Worm (Caenorhabditis elegans) whole organism, L1 larva: Measurements from ENCODE around the gene DC2.5.

Experiments
- aha-1 ChIP-seq: fragments of 150-350 bp; optimal IDR thresholded peaks from 2 replicates; lab custom pipeline; 2014; ENCODE audit warnings: missing biosample characterization, missing genetic modification characterization
- alr-1 ChIP-seq: fragments of 200-800 bp; sonication (Bioruptor generic); optimal IDR thresholded peaks from 2 replicates; lab custom pipeline; 2018; ENCODE audit warnings: borderline replicate concordance, mild to moderate bottlenecking, missing genetic modification characterization, missing compliant biosample characterization
- aly-2 ChIP-seq: fragments of 150-350 bp; optimal IDR thresholded peaks from 2 replicates; lab custom pipeline; 2014; ENCODE audit warnings: missing biosample characterization, missing genetic modification characterization
- ama-1 ChIP-seq: fragments of 150-350 bp; optimal IDR thresholded peaks from 2 replicates; lab custom pipeline; 2014
- ceh-63 ChIP-seq: fragments of 200-800 bp; sonication (Bioruptor generic); optimal IDR thresholded peaks from 2 replicates; lab custom pipeline; 2018; ENCODE audit warnings: mild to moderate bottlenecking, missing genetic modification characterization, missing compliant biosample characterization
- ceh-88 ChIP-seq: fragments of 200-800 bp; sonication (Bioruptor generic); IDR thresholded peaks from 2 replicates; pipeline ENCODE4 v1.3.6; 2022; ENCODE audit warnings: missing genetic modification characterization, missing compliant biosample characterization
- ces-1 ChIP-seq: fragments of 150-350 bp; optimal IDR thresholded peaks from 2 replicates; lab custom pipeline; 2014; ENCODE audit warnings: missing biosample characterization, missing genetic modification reagents, missing genetic modification characterization
- efl-1 ChIP-seq, 4 experiments: fragments of 150-350 bp; optimal IDR thresholded peaks in 3 of 4; peaks in 1 of 4; 1 replicate in 1 of 4; 2 replicates in 3 of 4; lab custom pipeline; 2014; ENCODE audit warnings: missing biosample characterization in 2 of 4, missing genetic modification characterization in 2 of 4, missing genetic modification reagents in 2 of 4
- egl-13 ChIP-seq: sonication (generic microtip); optimal IDR thresholded peaks from 2 replicates; lab custom pipeline; 2016; ENCODE audit warnings: missing genotype, missing genetic modification reagents, missing genetic modification characterization, missing compliant biosample characterization
- fkh-10 ChIP-seq: sonication (generic microtip); optimal IDR thresholded peaks from 2 replicates; lab custom pipeline; 2017; ENCODE audit warnings: missing biosample characterization, missing genetic modification reagents, missing genetic modification characterization
- fkh-4 ChIP-seq: sonication (generic microtip); optimal IDR thresholded peaks from 2 replicates; lab custom pipeline; 2016; ENCODE audit warnings: missing compliant biosample characterization, missing genetic modification characterization, borderline replicate concordance
- fkh-8 ChIP-seq: sonication (generic microtip); optimal IDR thresholded peaks from 2 replicates; lab custom pipeline; 2016; ENCODE audit warnings: mild to moderate bottlenecking, missing genetic modification characterization, missing compliant biosample characterization
- fos-1 ChIP-seq: fragments of 150-350 bp; optimal IDR thresholded peaks from 2 replicates; lab custom pipeline; 2014; ENCODE audit warnings: missing biosample characterization, missing genetic modification characterization
- hlh-17 ChIP-seq: fragments of 200-800 bp; sonication (Bioruptor generic); optimal IDR thresholded peaks from 2 replicates; lab custom pipeline; 2018; ENCODE audit warnings: missing genetic modification characterization, mild to moderate bottlenecking, missing compliant biosample characterization, moderate library complexity, borderline replicate concordance
- hlh-4 ChIP-seq: sonication (generic microtip); optimal IDR thresholded peaks from 2 replicates; lab custom pipeline; 2016; ENCODE audit warnings: mild to moderate bottlenecking, missing genetic modification characterization, missing compliant biosample characterization
- hpl-2 ChIP-seq: fragments of 150-350 bp; optimal IDR thresholded peaks from 2 replicates; lab custom pipeline; 2014; ENCODE audit warnings: missing biosample characterization, missing genetic modification reagents, missing genetic modification characterization
- isw-1 ChIP-seq: fragments of 200-800 bp; sonication (Bioruptor generic); IDR thresholded peaks from 2 replicates; pipeline ENCODE4 v1.3.6; 2022; ENCODE audit warnings: missing genetic modification characterization, missing compliant biosample characterization
- jun-1 ChIP-seq: fragments of 150-350 bp; optimal IDR thresholded peaks from 2 replicates; lab custom pipeline; 2014; ENCODE audit warnings: missing biosample characterization, missing genetic modification reagents, missing genetic modification characterization
- lin-13 ChIP-seq: fragments of 150-350 bp; optimal IDR thresholded peaks from 2 replicates; lab custom pipeline; 2014; ENCODE audit warnings: missing biosample characterization, missing genetic modification reagents, missing genetic modification characterization
- lin-14 ChIP-seq: fragments of 200-800 bp; sonication (Bioruptor generic); optimal IDR thresholded peaks from 2 replicates; lab custom pipeline; 2018; ENCODE audit warnings: mild to moderate bottlenecking, missing genetic modification characterization, moderate library complexity, missing compliant biosample characterization
- lin-15B ChIP-seq: fragments of 150-350 bp; sonication (generic microtip); optimal IDR thresholded peaks from 3 replicates; lab custom pipeline; 2014; ENCODE audit warnings: missing biosample characterization, missing genetic modification characterization
- mdl-1 ChIP-seq, 2 experiments: fragments of 150-350 bp; optimal IDR thresholded peaks; 2 replicates each; lab custom pipeline; 2014 to 2017; ENCODE audit warnings: missing biosample characterization in 2 of 2, missing genetic modification characterization in 2 of 2, inconsistent platforms in 1 of 2
- nhr-12 ChIP-seq: sonication (generic microtip); optimal IDR thresholded peaks from 2 replicates; lab custom pipeline; 2017; ENCODE audit warnings: missing biosample characterization, missing genetic modification characterization
- nhr-19 ChIP-seq: fragments of 200-800 bp; sonication (Bioruptor generic); conservative IDR thresholded peaks from 2 replicates; pipeline ENCODE4 v1.3.6; 2022; ENCODE audit warnings: missing genetic modification characterization, missing compliant biosample characterization
- nhr-20 ChIP-seq: sonication (generic microtip); optimal IDR thresholded peaks from 2 replicates; lab custom pipeline; 2016; ENCODE audit warnings: mild to moderate bottlenecking, missing genetic modification characterization, missing compliant biosample characterization
- nhr-71 ChIP-seq: sonication (generic microtip); optimal IDR thresholded peaks from 2 replicates; lab custom pipeline; 2016; ENCODE audit warnings: mild to moderate bottlenecking, missing genetic modification characterization, moderate library complexity, missing compliant biosample characterization
- nhr-76 ChIP-seq: sonication (generic microtip); optimal IDR thresholded peaks from 2 replicates; lab custom pipeline; 2017; ENCODE audit warnings: missing biosample characterization, missing genetic modification characterization
- pag-3 ChIP-seq: sonication (generic microtip); optimal IDR thresholded peaks from 2 replicates; lab custom pipeline; 2017; ENCODE audit warnings: missing genetic modification characterization, mild to moderate bottlenecking, missing compliant biosample characterization, antibody characterized with exemption, borderline replicate concordance; ENCODE audit not compliant: insufficient read depth
- pax-3 ChIP-seq: fragments of 200-800 bp; sonication (Bioruptor generic); optimal IDR thresholded peaks from 2 replicates; lab custom pipeline; 2018; ENCODE audit warnings: mild to moderate bottlenecking, missing genetic modification characterization, moderate library complexity, missing compliant biosample characterization
- pqm-1 ChIP-seq: sonication (generic microtip); optimal IDR thresholded peaks from 3 replicates; lab custom pipeline; 2017; ENCODE audit warnings: missing biosample characterization, missing genetic modification characterization
- rnt-1 ChIP-seq: sonication (generic microtip); optimal IDR thresholded peaks from 2 replicates; lab custom pipeline; 2016; ENCODE audit warnings: mild to moderate bottlenecking, missing genetic modification characterization, moderate library complexity, missing compliant biosample characterization
- skn-1 ChIP-seq: fragments of 150-350 bp; optimal IDR thresholded peaks from 2 replicates; lab custom pipeline; 2014; ENCODE audit warnings: missing biosample characterization, missing genetic modification characterization
- sup-37 ChIP-seq: fragments of 200-800 bp; sonication (Bioruptor generic); optimal IDR thresholded peaks from 2 replicates; lab custom pipeline; 2018; ENCODE audit warnings: mild to moderate bottlenecking, missing genetic modification characterization, missing compliant biosample characterization
- unc-98 ChIP-seq: fragments of 200-800 bp; sonication (Bioruptor generic); IDR thresholded peaks from 2 replicates; pipeline ENCODE4 v1.3.6; 2022; ENCODE audit warnings: missing genetic modification characterization, missing compliant biosample characterization
- vab-15 ChIP-seq: sonication (generic microtip); optimal IDR thresholded peaks from 2 replicates; lab custom pipeline; 2017; ENCODE audit warnings: missing genotype, mild to moderate bottlenecking, missing genetic modification characterization, missing compliant biosample characterization
- xbp-1 ChIP-seq: sonication (generic microtip); optimal IDR thresholded peaks from 2 replicates; lab custom pipeline; 2016; ENCODE audit warnings: missing genetic modification characterization, missing compliant biosample characterization
- zip-4 ChIP-seq: fragments of 200-800 bp; sonication (Bioruptor generic); optimal IDR thresholded peaks from 2 replicates; lab custom pipeline; 2018; ENCODE audit warnings: mild to moderate bottlenecking, missing genetic modification characterization, moderate library complexity, missing compliant biosample characterization
- ztf-11 ChIP-seq, 2 experiments: sonication (generic microtip); optimal IDR thresholded peaks; 2 replicates each; lab custom pipeline; 2016 to 2017; ENCODE audit warnings: missing genetic modification characterization in 2 of 2, missing biosample characterization in 1 of 2, missing compliant biosample characterization in 1 of 2
- ztf-4 ChIP-seq: fragments of 150-350 bp; optimal IDR thresholded peaks from 2 replicates; lab custom pipeline; 2014; ENCODE audit warnings: missing biosample characterization, missing genetic modification characterization

Gene DC2.5

ce11 chrV:237012-237411, 24.4 kb upstream of the DC2.5 start:
- TF ChIP-seq pax-3 (tag; lab: Kevin White, UChicago) (no peak), jun-1 (no peak), alr-1 (tag; lab: Kevin White, UChicago) (no peak), ceh-63 (GFP tag; lab: Kevin White, UChicago) (no peak), isw-1 (no peak), aly-2 (tag; lab: Kevin White, UChicago) (no peak), pqm-1 (no peak)

- TF ChIP-seq hpl-2 (GFP tag; lab: Kevin White, UChicago) (no peak), jun-1 (no peak), fkh-10 (GFP tag; lab: Kevin White, UChicago) (no peak), vab-15 (tag; lab: Kevin White, UChicago) (no peak)
Observed at ce11 chrV:234572-234971, 22.0 kb upstream of the DC2.5 start, which contains the start of gene kin-33. TSS of gene kin-33 (minus strand) at chrV:234672.

ce11 chrV:219632-220031, 7.0 kb upstream of the DC2.5 start, which contains the start of gene srh-80:
TSS of gene srh-80 (plus strand) at chrV:219932.
- TF ChIP-seq ceh-88 (GFP tag; lab: Robert Waterston, UW), result no peak
- TF ChIP-seq mdl-1 (tag; optimal IDR thresholded peaks at IDR 0.05; lab: Kevin White, UChicago), result no peak
- TF ChIP-seq fkh-8 (tag; lab: Kevin White, UChicago), result no peak
- TF ChIP-seq ztf-4, result no peak
- no peak for TF ChIP-seq lin-13 (GFP tag; lab: Kevin White, UChicago)
- TF ChIP-seq, all 84 proteins: peak for 0

ce11 chrV:216847-217246, 4.3 kb upstream of the DC2.5 start, which contains the start of gene srh-78:
TSS of gene srh-78 (plus strand) at chrV:217147.
- TF ChIP-seq sup-37 (GFP tag; lab: Kevin White, UChicago), result no peak
- no peak for TF ChIP-seq efl-1 (optimal IDR thresholded peaks at IDR 0.05; lab: Kevin White, UChicago)
- peak in 1 of 2 experiments; percentile 26 for TF ChIP-seq efl-1 (GFP tag; optimal IDR thresholded peaks at IDR 0.05 in 1 of 2; lab: Kevin White, UChicago)
- TF ChIP-seq, all 84 proteins: peak for 1

ce11 chrV:215697-216096, 3.1 kb upstream of the DC2.5 start:
- TF ChIP-seq lin-14, result no peak
- TF ChIP-seq ztf-11 (tag; optimal IDR thresholded peaks at IDR 0.05; lab: Kevin White, UChicago), result no peak
- TF ChIP-seq hlh-4 (tag; lab: Kevin White, UChicago), result peak; percentile 92

- TF ChIP-seq unc-98 (no peak), efl-1 (optimal IDR thresholded peaks at IDR 0.05; lab: Kevin White, UChicago) (no peak), efl-1 (GFP tag; optimal IDR thresholded peaks at IDR 0.05 in 1 of 2; lab: Kevin White, UChicago) (peak in 1 of 2 experiments; percentile 3), sup-37 (GFP tag; lab: Kevin White, UChicago) (no peak), ama-1 (lab: Kevin White, UChicago) (no peak), nhr-20 (tag; lab: Kevin White, UChicago) (peak; percentile 86), fkh-10 (GFP tag; lab: Kevin White, UChicago) (no peak), xbp-1 (tag; lab: Kevin White, UChicago) (no peak), nhr-12 (tag; lab: Kevin White, UChicago) (no peak), nhr-19 (GFP tag; lab: Robert Waterston, UW) (no peak), zip-4 (GFP tag; lab: Kevin White, UChicago) (no peak), nhr-71 (tag; lab: Kevin White, UChicago) (no peak), egl-13 (tag; lab: Kevin White, UChicago) (no peak), aha-1 (tag; lab: Kevin White, UChicago) (no peak), vab-15 (tag; lab: Kevin White, UChicago) (no peak), nhr-76 (tag; lab: Kevin White, UChicago) (no peak), pqm-1 (no peak), rnt-1 (tag; lab: Kevin White, UChicago) (no peak), jun-1 (no peak), alr-1 (tag; lab: Kevin White, UChicago) (no peak), skn-1 (tag; lab: Kevin White, UChicago) (peak; percentile 23), fos-1 (tag; lab: Kevin White, UChicago) (no peak), lin-15B (tag; lab: Kevin White, UChicago) (no peak), ztf-4 (no peak), pag-3 (tag; lab: Kevin White, UChicago) (no peak), ces-1 (GFP tag; lab: Kevin White, UChicago) (no peak), hlh-17 (no peak), fkh-4 (tag; lab: Kevin White, UChicago) (peak; percentile 67)
Observed at ce11 chrV:211388-212168, 1.0 kb downstream of the DC2.5 start.
